Fruit fly (Drosophila melanogaster): ENCODE measurements around the gene CG2217.

The CG2217 gene

dm6 chr3R:30391950-30392349, 30.8 kb downstream of the CG2217 start (continued):
- TF ChIP-seq CG9215 (GFP tag; IDR thresholded peaks at IDR 0.05) (no peak), Dad (GFP tag; optimal IDR thresholded peaks at IDR 0.05) (no peak), sim (GFP tag; IDR thresholded peaks at IDR 0.05) (no peak), CG7786 (GFP tag; optimal IDR thresholded peaks at IDR 0.05) (no peak), CG18599 (GFP tag; optimal IDR thresholded peaks at IDR 0.05) (peak; percentile 6), Sox100B (GFP tag; optimal IDR thresholded peaks at IDR 0.05) (no peak), CG7839 (tag; optimal IDR thresholded peaks at IDR 0.05) (peak; percentile 29), Hmx (GFP tag; optimal IDR thresholded peaks at IDR 0.05) (no peak), Med (GFP tag) (peak; percentile 73), BtbVII (GFP tag; optimal IDR thresholded peaks at IDR 0.05) (no peak), zf30C (GFP tag; optimal IDR thresholded peaks at IDR 0.05) (no peak), nerfin-2 (GFP tag; IDR thresholded peaks at IDR 0.05; ENCODE audit: partially characterized antibody) (no peak), gem (tag; optimal IDR thresholded peaks at IDR 0.05) (peak; percentile 44), psq (GFP tag; optimal IDR thresholded peaks at IDR 0.05) (no peak), Trl (optimal IDR thresholded peaks at IDR 0.05) (no peak), Trl (GFP tag; optimal IDR thresholded peaks at IDR 0.05) (no peak), her (GFP tag; optimal IDR thresholded peaks at IDR 0.05) (no peak), otp (GFP tag; IDR thresholded peaks at IDR 0.05) (no peak), ham (GFP tag; IDR thresholded peaks at IDR 0.05) (no peak), CG31441 (GFP tag; IDR thresholded peaks at IDR 0.05) (0 out of 2 replicates have a peak, but pooled peaks have one; percentile 14), Gug (GFP tag; IDR thresholded peaks at IDR 0.05) (no peak), Asciz (GFP tag; optimal IDR thresholded peaks at IDR 0.05) (no peak), Ets65A (GFP tag) (peak; percentile 74), NC2α (GFP tag; optimal IDR thresholded peaks at IDR 0.05) (no peak), CG11085 (GFP tag; IDR thresholded peaks at IDR 0.05) (no peak), CG8944 (GFP tag; optimal IDR thresholded peaks at IDR 0.05) (no peak), MBD-R2 (GFP tag; IDR thresholded peaks at IDR 0.05) (no peak), CG31365 (tag; optimal IDR thresholded peaks at IDR 0.05) (no peak), CG12659 (GFP tag; optimal IDR thresholded peaks at IDR 0.05) (no peak), TFAM (GFP tag; optimal IDR thresholded peaks at IDR 0.05) (no peak), CG5180 (GFP tag; optimal IDR thresholded peaks at IDR 0.05) (no peak), slbo (GFP tag; IDR thresholded peaks at IDR 0.05) (0 out of 2 replicates have a peak, but pooled peaks have one; percentile 23), CG17385 (GFP tag; optimal IDR thresholded peaks at IDR 0.05) (no peak), sens (GFP tag) (peak; percentile 87), gce (GFP tag; IDR thresholded peaks at IDR 0.05) (no peak), sob (GFP tag; IDR thresholded peaks at IDR 0.05) (no peak), CG4404 (GFP tag; IDR thresholded peaks at IDR 0.05) (no peak), ken (GFP tag; IDR thresholded peaks at IDR 0.05) (no peak), fd3F (GFP tag; optimal IDR thresholded peaks at IDR 0.05) (no peak), Mad (GFP tag; optimal IDR thresholded peaks at IDR 0.05) (no peak), CG13894 (tag; optimal IDR thresholded peaks at IDR 0.05) (no peak), Nf-YB (GFP tag; optimal IDR thresholded peaks at IDR 0.05) (no peak), ci (GFP tag; IDR thresholded peaks at IDR 0.05) (no peak), CG8359 (GFP tag; optimal IDR thresholded peaks at IDR 0.05; ENCODE audit: borderline replicate concordance) (no peak), Dip3 (GFP tag; optimal IDR thresholded peaks at IDR 0.05) (no peak), BEAF-32 (GFP tag; optimal IDR thresholded peaks at IDR 0.05) (no peak), br (optimal IDR thresholded peaks at IDR 0.05) (no peak), repo (GFP tag; optimal IDR thresholded peaks at IDR 0.05) (no peak), CG14965 (GFP tag; optimal IDR thresholded peaks at IDR 0.05; ENCODE audit: borderline replicate concordance) (no peak), vvl (GFP tag; IDR thresholded peaks at IDR 0.05) (0 out of 2 replicates have a peak, but pooled peaks have one; percentile 14), tna (GFP tag; IDR thresholded peaks at IDR 0.05; ENCODE audit: partially characterized antibody) (no peak), HLHmδ (GFP tag; optimal IDR thresholded peaks at IDR 0.05) (no peak), CG11504 (tag; optimal IDR thresholded peaks at IDR 0.05) (peak; percentile 6)
